Worm (Caenorhabditis elegans) whole organism, L2 larva: ENCODE data around the gene K11D9.3.
A peak's percentile ranks its signal among the peaks of the same experiment; 100 is the strongest.

Experiments
- C34F6.9 ChIP-seq: fragments of 150-350 bp; optimal IDR thresholded peaks from 2 replicates; lab custom pipeline; 2014; ENCODE audit warnings: missing biosample characterization, missing genetic modification characterization
- F13H6.1 ChIP-seq: sonication (generic microtip); optimal IDR thresholded peaks from 2 replicates; lab custom pipeline; 2016; ENCODE audit warnings: missing genetic modification characterization, missing compliant biosample characterization
- R02D3.7 ChIP-seq: fragments of 150-350 bp; optimal IDR thresholded peaks from 2 replicates; lab custom pipeline; 2014; ENCODE audit warnings: missing biosample characterization, missing genetic modification characterization
- Y55F3AM.14 ChIP-seq: fragments of 200-800 bp; sonication (Bioruptor generic); optimal IDR thresholded peaks from 2 replicates; lab custom pipeline; 2018; ENCODE audit warnings: mild to moderate bottlenecking, missing genetic modification characterization, missing compliant biosample characterization
- ZK546.5 ChIP-seq: sonication (generic microtip); optimal IDR thresholded peaks from 2 replicates; lab custom pipeline; 2017; ENCODE audit warnings: missing biosample characterization, missing genetic modification characterization
- alr-1 ChIP-seq: fragments of 150-350 bp; optimal IDR thresholded peaks from 2 replicates; lab custom pipeline; 2014; ENCODE audit warnings: missing biosample characterization, missing genetic modification characterization
- aly-2 ChIP-seq: fragments of 150-350 bp; optimal IDR thresholded peaks from 2 replicates; lab custom pipeline; 2014; ENCODE audit warnings: missing biosample characterization, missing genetic modification characterization
- ama-1 ChIP-seq: fragments of 150-350 bp; optimal IDR thresholded peaks from 2 replicates; lab custom pipeline; 2018; ENCODE audit warnings: inconsistent platforms
- blmp-1 ChIP-seq: sonication (generic microtip); optimal IDR thresholded peaks from 2 replicates; lab custom pipeline; 2017; ENCODE audit warnings: missing genetic modification characterization, mild to moderate bottlenecking, missing compliant biosample characterization, antibody characterized with exemption, moderate library complexity; ENCODE audit not compliant: insufficient read depth
- ceh-16 ChIP-seq: fragments of 150-350 bp; optimal IDR thresholded peaks from 2 replicates; lab custom pipeline; 2014; ENCODE audit warnings: missing biosample characterization, missing genetic modification characterization
- crh-2 ChIP-seq: sonication (generic microtip); optimal IDR thresholded peaks from 2 replicates; lab custom pipeline; 2017; ENCODE audit warnings: missing biosample characterization, missing genetic modification characterization
- dmd-4 ChIP-seq: sonication (generic microtip); optimal IDR thresholded peaks from 2 replicates; lab custom pipeline; 2017; ENCODE audit warnings: missing biosample characterization, missing genetic modification characterization
- egl-27 ChIP-seq: sonication (generic microtip); optimal IDR thresholded peaks from 3 replicates; lab custom pipeline; 2017; ENCODE audit warnings: missing biosample characterization, missing genetic modification reagents, missing genetic modification characterization
- elt-1 ChIP-seq: fragments of 150-350 bp; optimal IDR thresholded peaks from 2 replicates; lab custom pipeline; 2014; ENCODE audit warnings: missing biosample characterization, missing genetic modification characterization
- elt-3 ChIP-seq: sonication (generic microtip); optimal IDR thresholded peaks from 2 replicates; lab custom pipeline; 2017; ENCODE audit warnings: missing biosample characterization, missing genetic modification characterization
- fos-1 ChIP-seq: fragments of 150-350 bp; optimal IDR thresholded peaks from 2 replicates; lab custom pipeline; 2014; ENCODE audit warnings: missing biosample characterization, missing genetic modification characterization
- gmeb-1 ChIP-seq: fragments of 150-350 bp; optimal IDR thresholded peaks from 2 replicates; lab custom pipeline; 2014; ENCODE audit warnings: missing biosample characterization, missing genetic modification characterization
- lin-13 ChIP-seq: fragments of 150-350 bp; optimal IDR thresholded peaks from 2 replicates; lab custom pipeline; 2014; ENCODE audit warnings: missing biosample characterization, missing genetic modification reagents, missing genetic modification characterization
- lin-39 ChIP-seq: fragments of 150-350 bp; optimal IDR thresholded peaks from 2 replicates; lab custom pipeline; 2014; ENCODE audit warnings: missing biosample characterization, missing genetic modification reagents, missing genetic modification characterization
- lsy-2 ChIP-seq, 2 experiments: fragments of 150-350 bp in 1 of 2; sonication (generic microtip) in 1 of 2; optimal IDR thresholded peaks; 2 replicates each; lab custom pipeline; 2014 to 2017; ENCODE audit warnings: missing biosample characterization in 2 of 2, missing genetic modification characterization in 2 of 2
- mab-5 ChIP-seq: fragments of 150-350 bp; optimal IDR thresholded peaks from 2 replicates; lab custom pipeline; 2014; ENCODE audit warnings: missing biosample characterization, missing genetic modification characterization
- mdl-1 ChIP-seq, 2 experiments: fragments of 150-350 bp in 1 of 2; sonication (generic microtip) in 1 of 2; optimal IDR thresholded peaks; 2 replicates each; lab custom pipeline; 2017; ENCODE audit warnings: missing biosample characterization in 2 of 2, missing genetic modification characterization in 2 of 2
- nhr-10 ChIP-seq: sonication (generic microtip); optimal IDR thresholded peaks from 2 replicates; lab custom pipeline; 2017; ENCODE audit warnings: missing biosample characterization, missing genetic modification characterization
- nhr-11 ChIP-seq: fragments of 150-350 bp; optimal IDR thresholded peaks from 2 replicates; lab custom pipeline; 2014; ENCODE audit warnings: missing biosample characterization, missing genetic modification characterization
- nhr-129 ChIP-seq: fragments of 150-350 bp; optimal IDR thresholded peaks from 2 replicates; lab custom pipeline; 2014; ENCODE audit warnings: missing biosample characterization, missing genetic modification characterization
- nhr-21 ChIP-seq: fragments of 150-350 bp; optimal IDR thresholded peaks from 2 replicates; lab custom pipeline; 2014; ENCODE audit warnings: missing biosample characterization, missing genetic modification characterization
- nhr-23 ChIP-seq: fragments of 150-350 bp; optimal IDR thresholded peaks from 2 replicates; lab custom pipeline; 2014; ENCODE audit warnings: missing biosample characterization, missing genetic modification reagents, missing genetic modification characterization
- nhr-25 ChIP-seq: fragments of 150-350 bp; sonication (generic microtip); optimal IDR thresholded peaks from 3 replicates; lab custom pipeline; 2014; ENCODE audit warnings: missing biosample characterization, missing genetic modification characterization
- nhr-6 ChIP-seq: fragments of 150-350 bp; optimal IDR thresholded peaks from 2 replicates; lab custom pipeline; 2014; ENCODE audit warnings: missing biosample characterization, missing genetic modification characterization
- nhr-77 ChIP-seq: fragments of 150-350 bp; optimal IDR thresholded peaks from 2 replicates; lab custom pipeline; 2014; ENCODE audit warnings: missing biosample characterization, missing genetic modification characterization
- peb-1 ChIP-seq: fragments of 150-350 bp; optimal IDR thresholded peaks from 2 replicates; lab custom pipeline; 2014; ENCODE audit warnings: missing biosample characterization, missing genetic modification characterization
- sem-4 ChIP-seq: fragments of 150-350 bp; optimal IDR thresholded peaks from 2 replicates; lab custom pipeline; 2014; ENCODE audit warnings: missing biosample characterization, missing genetic modification reagents, missing genetic modification characterization
- skn-1 ChIP-seq: sonication (generic microtip); optimal IDR thresholded peaks from 2 replicates; lab custom pipeline; 2017; ENCODE audit warnings: missing biosample characterization, missing genetic modification characterization
- sma-3 ChIP-seq: sonication (generic microtip); optimal IDR thresholded peaks from 2 replicates; lab custom pipeline; 2016; ENCODE audit warnings: missing genetic modification reagents, missing genetic modification characterization, missing compliant biosample characterization
- sma-9 ChIP-seq, 2 experiments: fragments of 150-350 bp in 1 of 2; sonication (generic microtip) in 1 of 2; optimal IDR thresholded peaks; 2 replicates each; lab custom pipeline; 2014 to 2016; ENCODE audit warnings: missing genetic modification characterization in 2 of 2, mild to moderate bottlenecking in 1 of 2, missing biosample characterization in 1 of 2, missing compliant biosample characterization in 1 of 2, missing genetic modification reagents in 1 of 2, moderate library complexity in 1 of 2
- snpc-4 ChIP-seq: fragments of 150-350 bp; optimal IDR thresholded peaks from 2 replicates; lab custom pipeline; 2014; ENCODE audit warnings: missing biosample characterization, missing genetic modification characterization
- unc-39 ChIP-seq: fragments of 150-350 bp; optimal IDR thresholded peaks from 2 replicates; lab custom pipeline; 2014; ENCODE audit warnings: missing biosample characterization, missing genetic modification characterization
- unc-62 ChIP-seq: fragments of 150-350 bp; optimal IDR thresholded peaks from 2 replicates; lab custom pipeline; 2014; ENCODE audit warnings: missing biosample characterization, missing genetic modification reagents, missing genetic modification characterization
- ztf-1 ChIP-seq: fragments of 200-800 bp; sonication (Bioruptor generic); conservative IDR thresholded peaks from 2 replicates; pipeline ENCODE4 v1.3.6; 2022; ENCODE audit warnings: missing genetic modification characterization, missing compliant biosample characterization
- ztf-4 ChIP-seq: fragments of 150-350 bp; optimal IDR thresholded peaks from 2 replicates; lab custom pipeline; 2014; ENCODE audit warnings: missing biosample characterization, missing genetic modification characterization

Gene K11D9.3

ce11 chrIII:10822494-10823113 is 20.6 kb upstream of the K11D9.3 start:
- no peak for TF ChIP-seq unc-62 (GFP tag; lab: Kevin White, UChicago)
- no peak for TF ChIP-seq aly-2
- no peak for TF ChIP-seq nhr-77 (tag; lab: Kevin White, UChicago)
- TF ChIP-seq F13H6.1 (tag; lab: Kevin White, UChicago) = peak; percentile 13
- no peak for TF ChIP-seq mab-5
- no peak for TF ChIP-seq lin-13
- peak; percentile 36 for TF ChIP-seq crh-2
- no peak for TF ChIP-seq nhr-11 (tag; lab: Kevin White, UChicago)
- TF ChIP-seq ztf-4 (tag; lab: Kevin White, UChicago) = no peak
- TF ChIP-seq sma-3 (GFP tag; lab: Kevin White, UChicago) = no peak
- TF ChIP-seq snpc-4 (tag; lab: Kevin White, UChicago) = no peak
- TF ChIP-seq alr-1 (tag; lab: Kevin White, UChicago) = no peak
- TF ChIP-seq dmd-4 (tag; lab: Kevin White, UChicago) = no peak
- TF ChIP-seq ZK546.5 (tag; lab: Kevin White, UChicago) = no peak
- TF ChIP-seq fos-1 (tag; lab: Kevin White, UChicago) = peak; percentile 58
- TF ChIP-seq nhr-6 = no peak
- TF ChIP-seq peb-1 (tag; lab: Kevin White, UChicago) = no peak
- TF ChIP-seq R02D3.7 = no peak
- no peak for TF ChIP-seq nhr-129 (tag; lab: Kevin White, UChicago)
- no peak for TF ChIP-seq lin-39 (tag; lab: Kevin White, UChicago)
- no peak for TF ChIP-seq Y55F3AM.14 (GFP tag; lab: Kevin White, UChicago)
- TF ChIP-seq gmeb-1 (tag; lab: Kevin White, UChicago) = peak; percentile 36
- peak in 1 of 2 experiments; percentile 10 for TF ChIP-seq lsy-2 (tag; optimal IDR thresholded peaks at IDR 0.05; lab: Kevin White, UChicago)
- TF ChIP-seq, all 48 proteins: peak for 5

- peak; percentile 13 for TF ChIP-seq sma-9 (GFP tag; optimal IDR thresholded peaks at IDR 0.05; lab: Kevin White, UChicago)
- TF ChIP-seq sma-9 (tag; optimal IDR thresholded peaks at IDR 0.05; lab: Kevin White, UChicago) = no peak
- no peak for TF ChIP-seq lin-13
- TF ChIP-seq gmeb-1 (tag; lab: Kevin White, UChicago) = peak; percentile 14
- peak; percentile 9 for TF ChIP-seq crh-2
- TF ChIP-seq, all 48 proteins: peak for 3
These were observed 18.7 kb upstream of the K11D9.3 start for ce11 chrIII:10820592-10821242.

- TF ChIP-seq lsy-2 (tag; optimal IDR thresholded peaks at IDR 0.05; lab: Kevin White, UChicago) = peak in 1 of 2 experiments; percentile 57
- no peak for TF ChIP-seq ama-1 (lab: Kevin White, UChicago)
- no peak for TF ChIP-seq lin-39 (tag; lab: Kevin White, UChicago)
- TF ChIP-seq sma-9 (GFP tag; optimal IDR thresholded peaks at IDR 0.05; lab: Kevin White, UChicago) = peak; percentile 58
- TF ChIP-seq sma-9 (tag; optimal IDR thresholded peaks at IDR 0.05; lab: Kevin White, UChicago) = no peak
- peak; percentile 60 for TF ChIP-seq nhr-129 (tag; lab: Kevin White, UChicago)
- TF ChIP-seq nhr-25 = no peak
- TF ChIP-seq F13H6.1 (tag; lab: Kevin White, UChicago) = peak; percentile 79
- peak; percentile 20 for TF ChIP-seq C34F6.9 (tag; lab: Kevin White, UChicago)
- TF ChIP-seq peb-1 (tag; lab: Kevin White, UChicago) = no peak
These were observed 17.8 kb upstream of the K11D9.3 start for ce11 chrIII:10819778-10820177.

ce11 chrIII:10819257-10819656 is 17.2 kb upstream of the K11D9.3 start:
- TF ChIP-seq lsy-2 (tag; optimal IDR thresholded peaks at IDR 0.05; lab: Kevin White, UChicago) (no peak), fos-1 (tag; lab: Kevin White, UChicago) (peak; percentile 45), sma-9 (GFP tag; optimal IDR thresholded peaks at IDR 0.05; lab: Kevin White, UChicago) (no peak), sma-9 (tag; optimal IDR thresholded peaks at IDR 0.05; lab: Kevin White, UChicago) (no peak), unc-39 (no peak)

ce11 chrIII:10818364-10818763 is 16.4 kb upstream of the K11D9.3 start:
- peak; percentile 72 for TF ChIP-seq C34F6.9 (tag; lab: Kevin White, UChicago)
- no peak for TF ChIP-seq dmd-4 (tag; lab: Kevin White, UChicago)
- peak; percentile 42 for TF ChIP-seq egl-27 (tag; lab: Kevin White, UChicago)
- no peak for TF ChIP-seq ceh-16 (tag; lab: Kevin White, UChicago)
- TF ChIP-seq nhr-23 (tag; lab: Kevin White, UChicago) = no peak
- TF ChIP-seq lin-39 (tag; lab: Kevin White, UChicago) = no peak
- TF ChIP-seq gmeb-1 (tag; lab: Kevin White, UChicago) = peak; percentile 33
- no peak for TF ChIP-seq elt-3 (tag; lab: Kevin White, UChicago)
- TF ChIP-seq mdl-1 (tag; optimal IDR thresholded peaks at IDR 0.05; lab: Kevin White, UChicago) = no peak
- TF ChIP-seq unc-62 (GFP tag; lab: Kevin White, UChicago) = no peak
- no peak for TF ChIP-seq mab-5
- TF ChIP-seq nhr-10 (tag; lab: Kevin White, UChicago) = no peak
- TF ChIP-seq lin-13 = peak; percentile 56
- TF ChIP-seq skn-1 (tag; lab: Kevin White, UChicago) = no peak
- no peak for TF ChIP-seq nhr-21 (tag; lab: Kevin White, UChicago)
- peak; percentile 64 for TF ChIP-seq nhr-25
- TF ChIP-seq blmp-1 = peak; percentile 83
- TF ChIP-seq elt-1 (tag; lab: Kevin White, UChicago) = no peak
- no peak for TF ChIP-seq aly-2
- TF ChIP-seq sem-4 (tag; lab: Kevin White, UChicago) = peak; percentile 15
- TF ChIP-seq ama-1 (lab: Kevin White, UChicago) = no peak
- peak; percentile 72 for TF ChIP-seq nhr-129 (tag; lab: Kevin White, UChicago)
- TF ChIP-seq ztf-1 = no peak
- TF ChIP-seq lsy-2 (tag; optimal IDR thresholded peaks at IDR 0.05; lab: Kevin White, UChicago) = peak in 1 of 2 experiments; percentile 64
- TF ChIP-seq F13H6.1 (tag; lab: Kevin White, UChicago) = peak; percentile 59
- no peak for TF ChIP-seq nhr-6
